Fruit fly (Drosophila melanogaster): ENCODE data around the gene Ir67a.
A peak's percentile ranks its signal among the peaks of the same experiment; 100 is the strongest.

Gene Ir67a

dm6 chr3L:9559040-9559439 lies 15.2 kb upstream of the Ir67a start:
- no peak for TF ChIP-seq CG10348 (GFP tag; IDR thresholded peaks at IDR 0.05)
- TF ChIP-seq D1 (tag; optimal IDR thresholded peaks at IDR 0.05), result no peak
- peak; percentile 55; the same call in 1 of the 2 replicates for TF ChIP-seq CG32121 (GFP tag; IDR thresholded peaks at IDR 0.05)
- TF ChIP-seq CG34367 (tag; optimal IDR thresholded peaks at IDR 0.05), result no peak
- no peak for TF ChIP-seq Ets98B (GFP tag; IDR thresholded peaks at IDR 0.05)
- TF ChIP-seq CG4496 (GFP tag; IDR thresholded peaks at IDR 0.05), result 0 out of 3 replicates have a peak, but pooled peaks have one; percentile 32
- no peak for TF ChIP-seq CG12605 (GFP tag; IDR thresholded peaks at IDR 0.05)
- 0 out of 3 replicates have a peak, but pooled peaks have one; percentile 5 for TF ChIP-seq fd96Ca (GFP tag; IDR thresholded peaks at IDR 0.05)

dm6 chr3L:9556666-9557065 lies 12.9 kb upstream of the Ir67a start:
- TF ChIP-seq rn (GFP tag; IDR thresholded peaks at IDR 0.05) (no peak), D1 (tag; optimal IDR thresholded peaks at IDR 0.05) (no peak), fd96Ca (GFP tag; IDR thresholded peaks at IDR 0.05) (no peak), CG14655 (GFP tag; optimal IDR thresholded peaks at IDR 0.05) (no peak), CG9948 (tag; optimal IDR thresholded peaks at IDR 0.05) (no peak), CG32121 (GFP tag; IDR thresholded peaks at IDR 0.05) (no peak), CG34367 (tag; optimal IDR thresholded peaks at IDR 0.05) (no peak), CG8301 (tag; optimal IDR thresholded peaks at IDR 0.05) (no peak), Snoo (tag; optimal IDR thresholded peaks at IDR 0.05) (no peak), CG10348 (GFP tag; IDR thresholded peaks at IDR 0.05) (no peak), CG12605 (GFP tag; IDR thresholded peaks at IDR 0.05) (no peak), EcR (GFP tag; optimal IDR thresholded peaks at IDR 0.05) (no peak), gl (tag; optimal IDR thresholded peaks at IDR 0.05) (no peak), CG17806 (tag; optimal IDR thresholded peaks at IDR 0.05) (no peak), Ets98B (GFP tag; IDR thresholded peaks at IDR 0.05) (no peak), CG15710 (tag; optimal IDR thresholded peaks at IDR 0.05) (no peak)

dm6 chr3L:9555004-9555403 lies 11.2 kb upstream of the Ir67a start:
- no peak for TF ChIP-seq rn (GFP tag; IDR thresholded peaks at IDR 0.05)
- TF ChIP-seq gl (tag; optimal IDR thresholded peaks at IDR 0.05), result no peak
- no peak for TF ChIP-seq Snoo (tag; optimal IDR thresholded peaks at IDR 0.05)
- TF ChIP-seq CG15710 (tag; optimal IDR thresholded peaks at IDR 0.05), result no peak
- TF ChIP-seq fd96Ca (GFP tag; IDR thresholded peaks at IDR 0.05), result no peak

dm6 chr3L:9552190-9552809 lies 8.5 kb upstream of the Ir67a start:
- peak; percentile 14; the same call in 1 of the 3 replicates for TF ChIP-seq CG4496 (GFP tag; IDR thresholded peaks at IDR 0.05)
- no peak for TF ChIP-seq CG8301 (tag; optimal IDR thresholded peaks at IDR 0.05)
- no peak for TF ChIP-seq CG14655 (GFP tag; optimal IDR thresholded peaks at IDR 0.05)
- no peak for TF ChIP-seq Ets98B (GFP tag; IDR thresholded peaks at IDR 0.05)
- no peak for TF ChIP-seq Snoo (tag; optimal IDR thresholded peaks at IDR 0.05)
- TF ChIP-seq CG8159 (tag; optimal IDR thresholded peaks at IDR 0.05), result no peak
- TF ChIP-seq fd96Ca (GFP tag; IDR thresholded peaks at IDR 0.05), result no peak
- TF ChIP-seq CG17806 (tag; optimal IDR thresholded peaks at IDR 0.05), result no peak
- TF ChIP-seq D1 (tag; optimal IDR thresholded peaks at IDR 0.05), result no peak

dm6 chr3L:9550873-9551580 lies 7.2 kb upstream of the Ir67a start:
- peak; percentile 43; the same call in 1 of the 2 replicates for TF ChIP-seq CG12605 (GFP tag; IDR thresholded peaks at IDR 0.05)
- peak; percentile 71 for TF ChIP-seq CG13204 (GFP tag; optimal IDR thresholded peaks at IDR 0.05)
- TF ChIP-seq fd96Ca (GFP tag; IDR thresholded peaks at IDR 0.05), result no peak
- TF ChIP-seq CG4496 (GFP tag; IDR thresholded peaks at IDR 0.05), result peak; percentile 57; the same call in 2 of the 3 replicates
- peak; percentile 49 for TF ChIP-seq CG15710 (tag; optimal IDR thresholded peaks at IDR 0.05)
- peak; percentile 47 for TF ChIP-seq CG34367 (tag; optimal IDR thresholded peaks at IDR 0.05)
- no peak for TF ChIP-seq CG32121 (GFP tag; IDR thresholded peaks at IDR 0.05)
- TF ChIP-seq Pif1B (GFP tag; optimal IDR thresholded peaks at IDR 0.05), result peak; percentile 77
- TF ChIP-seq D1 (tag; optimal IDR thresholded peaks at IDR 0.05), result no peak
- TF ChIP-seq EcR (GFP tag; optimal IDR thresholded peaks at IDR 0.05), result peak; percentile 93
- peak; percentile 36 for TF ChIP-seq CG9948 (tag; optimal IDR thresholded peaks at IDR 0.05)
- peak; percentile 72 for TF ChIP-seq Pif1A (GFP tag; optimal IDR thresholded peaks at IDR 0.05)
- peak; percentile 60 for TF ChIP-seq CG8159 (tag; optimal IDR thresholded peaks at IDR 0.05)
- no peak for TF ChIP-seq CG8301 (tag; optimal IDR thresholded peaks at IDR 0.05)
- peak; percentile 49 for TF ChIP-seq CG17806 (tag; optimal IDR thresholded peaks at IDR 0.05)
- no peak; the same call in 1 of the 2 replicates for TF ChIP-seq Ets98B (GFP tag; IDR thresholded peaks at IDR 0.05)
- peak; percentile 52 for TF ChIP-seq Snoo (tag; optimal IDR thresholded peaks at IDR 0.05)
- peak; percentile 57 for TF ChIP-seq gl (tag; optimal IDR thresholded peaks at IDR 0.05)
- no peak for TF ChIP-seq CG14655 (GFP tag; optimal IDR thresholded peaks at IDR 0.05)
- no peak for TF ChIP-seq rn (GFP tag; IDR thresholded peaks at IDR 0.05)
- no peak for TF ChIP-seq CG10348 (GFP tag; IDR thresholded peaks at IDR 0.05)

- TF ChIP-seq Pif1B (GFP tag; optimal IDR thresholded peaks at IDR 0.05), result peak; percentile 83
- peak; percentile 86 for TF ChIP-seq CG4496 (GFP tag; IDR thresholded peaks at IDR 0.05)
- TF ChIP-seq Snoo (tag; optimal IDR thresholded peaks at IDR 0.05), result peak; percentile 75
- peak; percentile 65; the same call in 1 of the 2 replicates for TF ChIP-seq rn (GFP tag; IDR thresholded peaks at IDR 0.05)
- peak; percentile 68 for TF ChIP-seq CG9948 (tag; optimal IDR thresholded peaks at IDR 0.05)
- TF ChIP-seq fd96Ca (GFP tag; IDR thresholded peaks at IDR 0.05), result peak; percentile 94
- TF ChIP-seq CG32121 (GFP tag; IDR thresholded peaks at IDR 0.05), result peak; percentile 71
- TF ChIP-seq CG12605 (GFP tag; IDR thresholded peaks at IDR 0.05), result peak; percentile 77
- peak; percentile 92 for TF ChIP-seq Pif1A (GFP tag; optimal IDR thresholded peaks at IDR 0.05)
- peak; percentile 77 for TF ChIP-seq CG15710 (tag; optimal IDR thresholded peaks at IDR 0.05)
- TF ChIP-seq Ets98B (GFP tag; IDR thresholded peaks at IDR 0.05), result peak; percentile 88
- peak; percentile 75 for TF ChIP-seq CG8159 (tag; optimal IDR thresholded peaks at IDR 0.05)
- peak; percentile 88 for TF ChIP-seq CG14655 (GFP tag; optimal IDR thresholded peaks at IDR 0.05)
- peak; percentile 35 for TF ChIP-seq CG13204 (GFP tag; optimal IDR thresholded peaks at IDR 0.05)
- TF ChIP-seq CG8301 (tag; optimal IDR thresholded peaks at IDR 0.05), result peak; percentile 84
- TF ChIP-seq CG10348 (GFP tag; IDR thresholded peaks at IDR 0.05), result no peak
- TF ChIP-seq CG34367 (tag; optimal IDR thresholded peaks at IDR 0.05), result peak; percentile 62
- peak; percentile 91 for TF ChIP-seq EcR (GFP tag; optimal IDR thresholded peaks at IDR 0.05)
- peak; percentile 70 for TF ChIP-seq CG17806 (tag; optimal IDR thresholded peaks at IDR 0.05)
- TF ChIP-seq D1 (tag; optimal IDR thresholded peaks at IDR 0.05), result no peak
- peak; percentile 56 for TF ChIP-seq gl (tag; optimal IDR thresholded peaks at IDR 0.05)
Observed at dm6 chr3L:9549690-9550303, 6.0 kb upstream of the Ir67a start.

All from whole organism, pupa.